Fruit fly (Drosophila melanogaster) whole organism, prepupa: ENCODE data around the gene CG12535.

Source experiments
- CG1621 ChIP-seq: fragments of 200-800 bp; sonication (Bioruptor generic); optimal IDR thresholded peaks from 3 replicates; lab custom pipeline; 2018; ENCODE audit warnings: missing biosample characterization, mild to moderate bottlenecking, missing genetic modification characterization
- CG6808 ChIP-seq: fragments of 200-800 bp; sonication (Bioruptor generic); optimal IDR thresholded peaks from 3 replicates; lab custom pipeline; 2017; ENCODE audit warnings: missing biosample characterization, missing genetic modification characterization, mild to moderate bottlenecking, moderate library complexity, missing genetic modification reagents
- Eip75B ChIP-seq: fragments of 200-800 bp; sonication (Bioruptor generic); optimal IDR thresholded peaks from 3 replicates; lab custom pipeline; 2016; ENCODE audit warnings: missing biosample characterization, missing genetic modification characterization
- Ets96B ChIP-seq: fragments of 200-800 bp; optimal IDR thresholded peaks from 2 replicates; lab custom pipeline; 2019; ENCODE audit warnings: missing biosample characterization, mild to moderate bottlenecking, missing genetic modification characterization, moderate library complexity
- Hr39 ChIP-seq: fragments of 200-800 bp; sonication (Bioruptor generic); optimal IDR thresholded peaks from 2 replicates; lab custom pipeline; 2016; ENCODE audit warnings: missing biosample characterization, missing genetic modification characterization
- Hr4 ChIP-seq: fragments of 200-800 bp; sonication (Bioruptor generic); optimal IDR thresholded peaks from 3 replicates; lab custom pipeline; 2016; ENCODE audit warnings: missing biosample characterization, missing genetic modification characterization
- Lpt ChIP-seq: fragments of 200-800 bp; sonication (Bioruptor generic); optimal IDR thresholded peaks from 3 replicates; lab custom pipeline; 2016; ENCODE audit warnings: missing biosample characterization, missing genetic modification characterization
- Sox102F ChIP-seq: fragments of 200-800 bp; sonication (Bioruptor generic); optimal IDR thresholded peaks from 2 replicates; lab custom pipeline; 2016; ENCODE audit warnings: missing biosample characterization, mild to moderate bottlenecking, missing genetic modification characterization
- achi ChIP-seq: fragments of 200-800 bp; sonication (Bioruptor generic); optimal IDR thresholded peaks from 3 replicates; lab custom pipeline; 2016; ENCODE audit warnings: missing biosample characterization, missing genetic modification characterization
- fd85E ChIP-seq: fragments of 200-800 bp; sonication (Bioruptor generic); optimal IDR thresholded peaks from 3 replicates; lab custom pipeline; 2016; ENCODE audit warnings: missing biosample characterization, missing genetic modification characterization
- lz ChIP-seq: fragments of 200-800 bp; sonication (Bioruptor generic); optimal IDR thresholded peaks from 3 replicates; lab custom pipeline; 2016; ENCODE audit warnings: missing biosample characterization, missing genetic modification characterization
- salr ChIP-seq, 2 experiments: fragments of 200-800 bp; sonication (Bioruptor generic); optimal IDR thresholded peaks; 3 replicates each; lab custom pipeline; 2016 to 2018; ENCODE audit warnings: missing biosample characterization in 2 of 2, missing genetic modification characterization in 2 of 2, mild to moderate bottlenecking in 1 of 2
- topi ChIP-seq: fragments of 200-800 bp; sonication (Bioruptor generic); optimal IDR thresholded peaks from 3 replicates; lab custom pipeline; 2016; ENCODE audit warnings: missing biosample characterization, missing genetic modification characterization

DNA sequence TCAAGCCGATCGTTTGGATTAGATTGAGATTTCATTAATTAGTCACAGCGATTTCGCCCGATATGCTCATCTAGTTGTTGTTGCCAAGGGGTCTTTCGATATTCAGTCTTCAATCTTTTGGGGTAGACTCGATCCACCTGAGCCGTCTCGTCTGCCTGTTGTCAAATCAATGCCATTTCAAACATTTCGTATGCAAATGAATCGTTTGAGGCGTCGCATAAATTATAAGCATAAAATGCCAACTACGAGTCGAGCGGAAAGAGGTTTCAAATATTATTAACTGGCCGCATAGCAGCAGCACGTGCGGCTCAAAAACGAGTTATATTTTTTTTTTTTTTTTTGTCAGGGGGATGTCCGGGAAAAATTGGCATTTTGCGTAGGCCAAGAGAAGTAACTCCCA is 37.3 kb downstream of the CG12535 start:
- no peak for TF ChIP-seq Lpt (GFP tag; lab: Kevin White, UChicago)
- no peak for TF ChIP-seq CG6808 (GFP tag; lab: Kevin White, UChicago)
- no peak for TF ChIP-seq CG1621
- no peak for TF ChIP-seq achi (GFP tag; lab: Kevin White, UChicago)
- no peak for TF ChIP-seq fd85E (GFP tag; lab: Kevin White, UChicago)
- TF ChIP-seq Sox102F = no peak
- no peak for TF ChIP-seq salr (GFP tag; optimal IDR thresholded peaks at IDR 0.05; lab: Kevin White, UChicago)
- TF ChIP-seq Hr39 (GFP tag; lab: Kevin White, UChicago) = no peak
- no peak for TF ChIP-seq Hr4 (GFP tag; lab: Kevin White, UChicago)
- no peak for TF ChIP-seq Eip75B (GFP tag; lab: Kevin White, UChicago)
- no peak for TF ChIP-seq lz
- TF ChIP-seq Ets96B (tag; lab: Kevin White, UChicago) = no peak
- no peak for TF ChIP-seq topi (GFP tag; lab: Kevin White, UChicago)
